Fruit fly (Drosophila melanogaster): ENCODE measurements around the gene CG12768.

- no peak for TF ChIP-seq gl (tag; optimal IDR thresholded peaks at IDR 0.05)
- no peak for TF ChIP-seq EcR (GFP tag; optimal IDR thresholded peaks at IDR 0.05)
These were observed 29.4 kb upstream of the CG12768 start, which contains the start of gene slif for dm6 chr3L:22880914-22881313.

All from whole organism, pupa.